Worm (Caenorhabditis elegans) whole organism, L4 larva: ENCODE data around the gene rbf-1.
"Not testable (repeated sequence)": the region's sequence is repeated elsewhere in the genome, so short reads cannot be mapped to it uniquely, and the experiment has no call there.

Experiments
- D1046.2 ChIP-seq: fragments of 200-800 bp; sonication (Bioruptor generic); IDR thresholded peaks from 2 replicates; pipeline ENCODE4 v1.3.6; 2022; ENCODE audit warnings: missing genetic modification characterization, missing compliant biosample characterization
- F26F4.8 ChIP-seq: fragments of 200-800 bp; sonication (Bioruptor generic); conservative IDR thresholded peaks from 2 replicates; pipeline ENCODE4 v1.3.6; 2022; ENCODE audit warnings: missing genetic modification characterization, missing compliant biosample characterization
- F44E2.7 ChIP-seq: fragments of 200-800 bp; sonication (Bioruptor generic); IDR thresholded peaks from 2 replicates; pipeline ENCODE4 v2.1.2; 2022; ENCODE audit warnings: missing genetic modification characterization, missing compliant biosample characterization
- T20F7.1 ChIP-seq: fragments of 200-800 bp; sonication (Bioruptor generic); optimal IDR thresholded peaks from 2 replicates; lab custom pipeline; 2018; ENCODE audit warnings: mild to moderate bottlenecking, missing genetic modification characterization, missing compliant biosample characterization
- Y48G9A.11 ChIP-seq: fragments of 200-800 bp; sonication (Bioruptor generic); IDR thresholded peaks from 2 replicates; pipeline ENCODE4 v1.3.6; 2022; ENCODE audit warnings: missing genetic modification reagents, missing genetic modification characterization, missing compliant biosample characterization
- Y5F2A.4 ChIP-seq: fragments of 200-800 bp; sonication (Bioruptor generic); optimal IDR thresholded peaks from 2 replicates; lab custom pipeline; 2018; ENCODE audit warnings: mild to moderate bottlenecking, missing genetic modification characterization, missing compliant biosample characterization
- Y75B8A.6 ChIP-seq: fragments of 200-800 bp; sonication (Bioruptor generic); IDR thresholded peaks from 2 replicates; pipeline ENCODE4 v1.3.6; 2022; ENCODE audit warnings: missing genetic modification reagents, missing genetic modification characterization, missing compliant biosample characterization
- ZK337.2 ChIP-seq: fragments of 200-800 bp; sonication (Bioruptor generic); IDR thresholded peaks from 2 replicates; pipeline ENCODE4 v1.3.6; 2022; ENCODE audit warnings: missing genetic modification reagents, missing genetic modification characterization, missing compliant biosample characterization
- aha-1 ChIP-seq: fragments of 150-350 bp; peaks from one replicate; lab custom pipeline; 2014; ENCODE audit warnings: missing biosample characterization, missing genetic modification characterization
- ceh-20 ChIP-seq: fragments of 200-800 bp; sonication (Bioruptor generic); IDR thresholded peaks from 2 replicates; pipeline ENCODE4 v1.3.6; 2022; ENCODE audit warnings: missing genetic modification reagents, missing genetic modification characterization, missing compliant biosample characterization
- ceh-44 ChIP-seq: fragments of 200-800 bp; sonication (Bioruptor generic); IDR thresholded peaks from 2 replicates; pipeline ENCODE4 v1.3.6; 2022; ENCODE audit warnings: missing genetic modification reagents, missing genetic modification characterization, missing compliant biosample characterization
- ces-1 ChIP-seq: fragments of 150-350 bp; sonication (generic microtip); optimal IDR thresholded peaks from 4 replicates; lab custom pipeline; 2014; ENCODE audit warnings: missing biosample characterization, missing genetic modification reagents, missing genetic modification characterization
- ctbp-1 ChIP-seq: fragments of 200-800 bp; sonication (Bioruptor generic); IDR thresholded peaks from 2 replicates; pipeline ENCODE4 v1.3.6; 2022; ENCODE audit warnings: missing genetic modification reagents, missing genetic modification characterization, missing compliant biosample characterization
- dmd-6 ChIP-seq: fragments of 200-800 bp; sonication (Bioruptor generic); IDR thresholded peaks from 2 replicates; pipeline ENCODE4 v1.3.6; 2022; ENCODE audit warnings: missing genetic modification reagents, missing genetic modification characterization, missing compliant biosample characterization
- dmd-9 ChIP-seq: fragments of 200-800 bp; sonication (Bioruptor generic); IDR thresholded peaks from 2 replicates; pipeline ENCODE4 v1.3.6; 2022; ENCODE audit warnings: missing genetic modification reagents, missing genetic modification characterization, missing compliant biosample characterization
- egl-43 ChIP-seq: fragments of 200-800 bp; sonication (Bioruptor generic); IDR thresholded peaks from 2 replicates; pipeline ENCODE4 v1.3.6; 2022; ENCODE audit warnings: missing genetic modification reagents, missing genetic modification characterization, missing compliant biosample characterization
- fkh-10 ChIP-seq: fragments of 150-350 bp; optimal IDR thresholded peaks from 2 replicates; lab custom pipeline; 2014; ENCODE audit warnings: missing biosample characterization, missing genetic modification reagents, missing genetic modification characterization
- hmg-1.1 ChIP-seq: fragments of 200-800 bp; sonication (Bioruptor generic); IDR thresholded peaks from 2 replicates; pipeline ENCODE4 v1.3.6; 2022; ENCODE audit warnings: missing genetic modification reagents, missing genetic modification characterization, missing compliant biosample characterization
- lim-7 ChIP-seq: fragments of 200-800 bp; sonication (Bioruptor generic); IDR thresholded peaks from 2 replicates; pipeline ENCODE4 v1.3.6; 2022; ENCODE audit warnings: missing genetic modification characterization, missing compliant biosample characterization
- lin-1 ChIP-seq: fragments of 200-800 bp; sonication (Bioruptor generic); IDR thresholded peaks from 2 replicates; pipeline ENCODE4 v1.3.6; 2022; ENCODE audit warnings: missing genetic modification reagents, missing genetic modification characterization, missing compliant biosample characterization
- lin-13 ChIP-seq: fragments of 150-350 bp; optimal IDR thresholded peaks from 2 replicates; lab custom pipeline; 2014; ENCODE audit warnings: missing biosample characterization, missing genetic modification reagents, missing genetic modification characterization
- lin-15B ChIP-seq: fragments of 150-350 bp; sonication (generic microtip); optimal IDR thresholded peaks from 3 replicates; lab custom pipeline; 2014; ENCODE audit warnings: missing biosample characterization, missing genetic modification characterization
- lin-38 ChIP-seq: fragments of 200-800 bp; sonication (Bioruptor generic); IDR thresholded peaks from 2 replicates; pipeline ENCODE4 v1.3.6; 2022; ENCODE audit warnings: missing genetic modification reagents, missing genetic modification characterization, missing compliant biosample characterization
- lin-39 ChIP-seq: fragments of 150-350 bp; optimal IDR thresholded peaks from 2 replicates; lab custom pipeline; 2014; ENCODE audit warnings: missing biosample characterization, missing genetic modification reagents, missing genetic modification characterization
- madf-5 ChIP-seq, 2 experiments: fragments of 200-800 bp; sonication (Bioruptor generic); IDR thresholded peaks; 2 replicates each; pipeline ENCODE4 v1.3.6; 2022; ENCODE audit warnings: missing compliant biosample characterization in 2 of 2, missing genetic modification characterization in 2 of 2
- madf-9 ChIP-seq: fragments of 200-800 bp; sonication (Bioruptor generic); conservative IDR thresholded peaks from 2 replicates; pipeline ENCODE4 v1.3.6; 2022; ENCODE audit warnings: missing genetic modification reagents, missing genetic modification characterization, missing compliant biosample characterization
- mxl-2 ChIP-seq: fragments of 200-800 bp; sonication (Bioruptor generic); conservative IDR thresholded peaks from 2 replicates; pipeline ENCODE4 v1.3.6; 2022; ENCODE audit warnings: missing genetic modification reagents, missing genetic modification characterization, missing compliant biosample characterization
- nhr-10 ChIP-seq: fragments of 150-350 bp; optimal IDR thresholded peaks from 2 replicates; lab custom pipeline; 2014; ENCODE audit warnings: missing biosample characterization, missing genetic modification characterization
- nhr-102 ChIP-seq: sonication (generic microtip); optimal IDR thresholded peaks from 2 replicates; lab custom pipeline; 2016; ENCODE audit warnings: mild to moderate bottlenecking, missing genetic modification characterization, moderate library complexity, missing compliant biosample characterization
- nhr-41 ChIP-seq: fragments of 200-800 bp; sonication (Bioruptor generic); IDR thresholded peaks from 2 replicates; pipeline ENCODE4 v1.3.6; 2022; ENCODE audit warnings: missing genetic modification reagents, missing genetic modification characterization, missing compliant biosample characterization
- pha-4 ChIP-seq, 2 experiments: fragments of 150-350 bp in 1 of 2; fragments of 200-800 bp in 1 of 2; sonication (Bioruptor generic) in 1 of 2; IDR thresholded peaks in 1 of 2; optimal IDR thresholded peaks in 1 of 2; 2 replicates each; pipeline versions ENCODE4 v1.3.6 to Lab custom; 2014 to 2022; ENCODE audit warnings: missing genetic modification characterization in 2 of 2, missing genetic modification reagents in 2 of 2, missing biosample characterization in 1 of 2, missing compliant biosample characterization in 1 of 2
- php-3 ChIP-seq: fragments of 200-800 bp; sonication (Bioruptor generic); IDR thresholded peaks from 2 replicates; pipeline ENCODE4 v1.3.6; 2022; ENCODE audit warnings: missing genetic modification reagents, missing genetic modification characterization, missing compliant biosample characterization
- rbr-2 ChIP-seq: sonication (generic microtip); optimal IDR thresholded peaks from 2 replicates; lab custom pipeline; 2016; ENCODE audit warnings: missing genotype, missing genetic modification characterization, missing compliant biosample characterization
- saeg-2 ChIP-seq: fragments of 200-800 bp; sonication (Bioruptor generic); IDR thresholded peaks from 2 replicates; pipeline ENCODE4 v1.3.6; 2022; ENCODE audit warnings: missing genetic modification reagents, missing genetic modification characterization, missing compliant biosample characterization
- set-16 ChIP-seq: fragments of 200-800 bp; sonication (Bioruptor generic); IDR thresholded peaks from 2 replicates; pipeline ENCODE4 v1.3.6; 2022; ENCODE audit warnings: missing genetic modification reagents, missing genetic modification characterization, missing compliant biosample characterization
- tag-97 ChIP-seq: fragments of 200-800 bp; sonication (Bioruptor generic); IDR thresholded peaks from 2 replicates; pipeline ENCODE4 v1.3.6; 2022; ENCODE audit warnings: missing genetic modification characterization, missing compliant biosample characterization
- tra-1 ChIP-seq: fragments of 200-800 bp; sonication (Bioruptor generic); IDR thresholded peaks from 2 replicates; pipeline ENCODE4 v1.3.6; 2022; ENCODE audit warnings: missing genetic modification reagents, missing genetic modification characterization, missing compliant biosample characterization
- unc-39 ChIP-seq: sonication (generic microtip); optimal IDR thresholded peaks from 2 replicates; lab custom pipeline; 2017; ENCODE audit warnings: missing biosample characterization, missing genetic modification characterization
- unc-62 ChIP-seq, 3 experiments: fragments of 150-350 bp in 1 of 3; sonication (generic microtip); optimal IDR thresholded peaks in 2 of 3; peaks in 1 of 3; 1 replicate in 1 of 3; 2 replicates in 2 of 3; lab custom pipeline; 2014 to 2017; ENCODE audit warnings: missing biosample characterization in 3 of 3, missing genetic modification characterization in 3 of 3, missing genetic modification reagents in 3 of 3, missing genotype in 1 of 3
- vab-7 ChIP-seq: fragments of 200-800 bp; sonication (Bioruptor generic); IDR thresholded peaks from 2 replicates; pipeline ENCODE4 v1.3.6; 2022; ENCODE audit warnings: missing genetic modification reagents, missing genetic modification characterization, missing compliant biosample characterization
- zag-1 ChIP-seq: fragments of 150-350 bp; optimal IDR thresholded peaks from 2 replicates; lab custom pipeline; 2014; ENCODE audit warnings: missing biosample characterization, missing genetic modification characterization
- zfp-3 ChIP-seq: fragments of 200-800 bp; sonication (Bioruptor generic); conservative IDR thresholded peaks from 2 replicates; pipeline ENCODE4 v1.3.6; 2022; ENCODE audit warnings: missing genetic modification reagents, missing genetic modification characterization, missing compliant biosample characterization

Gene rbf-1

DNA sequence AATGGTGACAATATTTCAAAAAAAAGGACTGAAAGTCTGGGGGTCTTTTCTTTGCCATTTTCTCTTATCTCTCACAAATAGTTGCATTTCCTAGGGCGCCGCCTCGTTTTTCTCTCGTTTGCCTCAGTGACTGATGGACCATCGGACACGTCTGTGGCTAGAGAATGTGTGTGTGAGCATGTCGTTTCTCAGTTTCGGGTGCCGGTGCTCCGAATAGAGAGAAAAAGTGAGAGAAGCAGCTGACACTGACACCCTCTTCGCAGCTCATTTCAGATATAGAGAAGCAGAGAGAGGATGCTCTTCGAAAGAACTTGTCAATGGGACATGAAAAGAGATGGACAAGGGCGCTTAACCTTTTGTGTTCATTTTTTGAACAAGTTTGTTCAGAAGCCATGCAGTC lies 19.7 kb upstream of the rbf-1 start (continued):
- no peak for TF ChIP-seq nhr-41 (GFP tag; lab: Robert Waterston, UW)
- TF ChIP-seq D1046.2 (GFP tag; lab: Robert Waterston, UW): no peak
- no peak for TF ChIP-seq madf-9 (GFP tag; lab: Robert Waterston, UW)
- no peak for TF ChIP-seq lin-39 (tag; lab: Kevin White, UChicago)
- no peak for TF ChIP-seq nhr-10 (tag; lab: Kevin White, UChicago)

- TF ChIP-seq F44E2.7 (GFP tag; lab: Robert Waterston, UW): peak; percentile 90
- TF ChIP-seq mxl-2 (GFP tag; lab: Robert Waterston, UW): peak; percentile 59; the same call in 1 of the 2 replicates
- peak; percentile 58; the same call in 1 of the 2 replicates for TF ChIP-seq tra-1 (GFP tag; lab: Robert Waterston, UW)
- TF ChIP-seq ceh-44: peak; percentile 50; the same call in 1 of the 2 replicates
- 0 out of 2 replicates have a peak, but pooled peaks have one; percentile 35 for TF ChIP-seq zfp-3
- peak; percentile 79 for TF ChIP-seq pha-4 (GFP tag; IDR thresholded peaks at IDR 0.05; lab: Robert Waterston, UW)
- not testable (repeated sequence) for TF ChIP-seq pha-4 (tag; optimal IDR thresholded peaks at IDR 0.05; lab: Kevin White, UChicago)
- peak; percentile 81 for TF ChIP-seq F26F4.8
- TF ChIP-seq madf-9 (GFP tag; lab: Robert Waterston, UW): peak; percentile 77
- TF ChIP-seq nhr-41 (GFP tag; lab: Robert Waterston, UW): peak; percentile 90
- TF ChIP-seq dmd-6 (GFP tag; lab: Robert Waterston, UW): peak; percentile 39; the same call in 1 of the 2 replicates
- TF ChIP-seq Y75B8A.6: peak; percentile 63; the same call in 1 of the 2 replicates
- peak; percentile 62; the same call in 1 of the 2 replicates for TF ChIP-seq ZK337.2 (GFP tag; lab: Robert Waterston, UW)
- TF ChIP-seq vab-7 (GFP tag; lab: Robert Waterston, UW): peak; percentile 92
- peak; percentile 76 for TF ChIP-seq Y48G9A.11 (GFP tag; lab: Robert Waterston, UW)
- TF ChIP-seq ctbp-1 (GFP tag; lab: Robert Waterston, UW): peak; percentile 76
- TF ChIP-seq lin-38 (GFP tag; lab: Robert Waterston, UW): peak; percentile 83
- TF ChIP-seq dmd-9 (GFP tag; lab: Robert Waterston, UW): peak; percentile 69
- peak in 1 of 2 experiments; percentile 56; a peak in 1 of 4 replicates for TF ChIP-seq madf-5 (GFP tag; IDR thresholded peaks at IDR 0.05; lab: Robert Waterston, UW)
- TF ChIP-seq lim-7 (GFP tag; lab: Robert Waterston, UW): peak; percentile 98
- TF ChIP-seq egl-43 (GFP tag; lab: Robert Waterston, UW): peak; percentile 95
- TF ChIP-seq lin-1 (GFP tag; lab: Robert Waterston, UW): peak; percentile 61; the same call in 1 of the 2 replicates
- peak; percentile 91 for TF ChIP-seq D1046.2 (GFP tag; lab: Robert Waterston, UW)
- 0 out of 2 replicates have a peak, but pooled peaks have one; percentile 28 for TF ChIP-seq ceh-20
- TF ChIP-seq hmg-1.1: peak; percentile 79
- TF ChIP-seq set-16 (GFP tag; lab: Robert Waterston, UW): peak; percentile 47
These were observed 13.9 kb upstream of the rbf-1 start for ce11 chrIII:6661660-6662059.

DNA sequence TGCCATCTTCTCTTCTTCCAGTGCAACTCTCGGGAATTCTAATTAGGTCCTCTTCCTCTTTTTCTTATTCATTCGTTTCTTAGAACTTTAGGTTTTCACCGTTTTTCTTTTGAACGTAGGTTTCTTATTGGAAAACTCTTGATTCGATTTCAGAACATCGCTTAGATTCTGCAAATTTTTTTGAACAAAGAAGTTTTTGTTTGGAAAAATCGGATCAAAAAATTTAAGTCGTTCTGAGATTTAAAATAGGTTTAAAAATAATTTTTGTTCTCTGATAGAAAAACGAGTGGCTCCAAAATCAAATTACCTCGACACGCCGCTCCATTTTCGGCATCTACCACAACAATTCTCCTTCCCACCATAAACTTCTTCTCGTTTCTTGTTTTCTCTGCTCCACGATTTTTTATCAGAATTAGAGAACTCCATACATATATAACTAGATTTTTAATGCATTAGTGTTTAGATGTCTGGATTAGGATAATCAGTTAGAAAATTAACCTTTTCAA lies 4.8 kb upstream of the rbf-1 start:
- peak; percentile 55 for TF ChIP-seq ces-1 (GFP tag; lab: Kevin White, UChicago)
- peak in 1 of 2 experiments; percentile 80 for TF ChIP-seq unc-62 (GFP tag; optimal IDR thresholded peaks at IDR 0.05 in 1 of 2; lab: Kevin White, UChicago)
- no peak for TF ChIP-seq unc-62 (tag; optimal IDR thresholded peaks at IDR 0.05; lab: Kevin White, UChicago)
- TF ChIP-seq fkh-10 (GFP tag; lab: Kevin White, UChicago): peak; percentile 52
- no peak for TF ChIP-seq madf-5 (GFP tag; IDR thresholded peaks at IDR 0.05; lab: Robert Waterston, UW)
- TF ChIP-seq madf-9 (GFP tag; lab: Robert Waterston, UW): no peak
- no peak for TF ChIP-seq rbr-2 (tag; lab: Kevin White, UChicago)

DNA sequence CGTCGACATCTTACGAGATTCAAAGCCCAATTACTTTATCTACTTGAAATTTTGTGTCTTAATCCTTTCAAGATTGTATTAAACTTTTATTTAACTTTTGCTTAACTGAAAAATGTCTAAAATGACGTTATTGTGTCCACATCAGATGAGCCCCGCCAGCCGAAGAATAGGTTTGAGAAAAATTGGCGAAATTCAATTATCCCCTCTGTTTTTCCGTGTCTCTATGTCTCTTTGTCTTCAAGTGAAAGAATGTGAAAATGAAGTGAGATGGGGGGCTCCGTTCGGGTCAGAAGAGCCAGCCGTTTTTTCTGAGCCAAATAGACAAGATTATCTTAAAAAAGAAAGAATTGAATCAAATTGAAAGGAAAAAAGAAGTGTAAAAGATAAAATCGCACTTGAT lies 1.7 kb downstream of the rbf-1 start:
- no peak for TF ChIP-seq aha-1 (tag; lab: Kevin White, UChicago)
- TF ChIP-seq T20F7.1 (GFP tag; lab: Kevin White, UChicago): no peak
- no peak for TF ChIP-seq zag-1
- no peak for TF ChIP-seq tag-97 (GFP tag; lab: Robert Waterston, UW)
- no peak for TF ChIP-seq saeg-2 (GFP tag; lab: Robert Waterston, UW)
- TF ChIP-seq lin-13 (GFP tag; lab: Kevin White, UChicago): no peak
- no peak for TF ChIP-seq unc-39 (tag; lab: Kevin White, UChicago)
- TF ChIP-seq ceh-44: no peak
- no peak for TF ChIP-seq hmg-1.1
- no peak for TF ChIP-seq Y5F2A.4 (GFP tag; lab: Kevin White, UChicago)
- no peak for TF ChIP-seq Y48G9A.11 (GFP tag; lab: Robert Waterston, UW)
- no peak for TF ChIP-seq nhr-102 (tag; lab: Kevin White, UChicago)
- TF ChIP-seq lin-15B (tag; lab: Kevin White, UChicago): no peak
- no peak for TF ChIP-seq dmd-6 (GFP tag; lab: Robert Waterston, UW)
- no peak for TF ChIP-seq php-3
- TF ChIP-seq, all 104 proteins: peak for 0
